Fruit fly (Drosophila melanogaster) whole organism, embryonic: ENCODE data around the gene Pgant8.

ENCODE experiments used
- ATbp ChIP-seq: fragments of 200-800 bp; sonication (Bioruptor generic); optimal IDR thresholded peaks from 2 replicates; lab custom pipeline; 2017; ENCODE audit warnings: missing biosample characterization, mild to moderate bottlenecking, missing genetic modification characterization, missing genetic modification reagents
- Atf3 ChIP-seq: fragments of 200-800 bp; sonication (Bioruptor generic); optimal IDR thresholded peaks from 3 replicates; lab custom pipeline; 2016; ENCODE audit warnings: missing biosample characterization, missing genetic modification characterization
- Atf6 ChIP-seq: fragments of 200-800 bp; sonication (Bioruptor generic); IDR thresholded peaks from 2 replicates; pipeline ENCODE4 v1.3.6; 2022; ENCODE audit warnings: missing biosample characterization, missing genetic modification characterization
- CG10209 ChIP-seq: fragments of 200-800 bp; sonication (Bioruptor generic); optimal IDR thresholded peaks from 3 replicates; lab custom pipeline; 2017; ENCODE audit warnings: missing biosample characterization, mild to moderate bottlenecking, missing genetic modification characterization, missing genetic modification reagents
- CG13775 ChIP-seq: fragments of 200-800 bp; sonication (Bioruptor generic); optimal IDR thresholded peaks from 3 replicates; lab custom pipeline; 2017; ENCODE audit warnings: missing biosample characterization, mild to moderate bottlenecking, missing genetic modification characterization
- CG14014 ChIP-seq: fragments of 200-800 bp; sonication (Bioruptor generic); IDR thresholded peaks from 2 replicates; pipeline ENCODE4 v1.3.6; 2022; ENCODE audit warnings: missing biosample characterization, missing genetic modification characterization
- CG15479 ChIP-seq: fragments of 200-800 bp; sonication (Bioruptor generic); optimal IDR thresholded peaks from 3 replicates; lab custom pipeline; 2019; ENCODE audit warnings: missing biosample characterization, mild to moderate bottlenecking, missing genetic modification characterization, moderate library complexity
- CG17829 ChIP-seq: fragments of 200-800 bp; optimal IDR thresholded peaks from 2 replicates; lab custom pipeline; 2019; ENCODE audit warnings: missing biosample characterization, mild to moderate bottlenecking, missing genetic modification characterization, moderate library complexity
- CG18619 ChIP-seq: fragments of 200-800 bp; sonication (Bioruptor generic); optimal IDR thresholded peaks from 3 replicates; lab custom pipeline; 2017; ENCODE audit warnings: missing biosample characterization, mild to moderate bottlenecking, missing genetic modification characterization
- CG18764 ChIP-seq: fragments of 200-800 bp; sonication (Bioruptor generic); optimal IDR thresholded peaks from 3 replicates; lab custom pipeline; 2016; ENCODE audit warnings: missing biosample characterization, missing genetic modification characterization
- CG4404 ChIP-seq: fragments of 200-800 bp; sonication (Bioruptor generic); IDR thresholded peaks from 2 replicates; pipeline ENCODE4 v1.3.6; 2022; ENCODE audit warnings: missing biosample characterization, missing genetic modification characterization
- CG4854 ChIP-seq: fragments of 200-800 bp; sonication (Bioruptor generic); optimal IDR thresholded peaks from 2 replicates; lab custom pipeline; 2016; ENCODE audit warnings: missing biosample characterization, missing genetic modification characterization, inconsistent platforms
- CG6175 ChIP-seq: fragments of 200-800 bp; sonication (Bioruptor generic); IDR thresholded peaks from 3 replicates; pipeline ENCODE4 v1.3.6; 2022; ENCODE audit warnings: missing biosample characterization, missing genetic modification characterization
- CG6689 ChIP-seq: fragments of 200-800 bp; sonication (Bioruptor generic); IDR thresholded peaks from 2 replicates; pipeline ENCODE4 v1.3.6; 2022; ENCODE audit warnings: missing biosample characterization, missing genetic modification characterization
- CG6791 ChIP-seq: fragments of 200-800 bp; sonication (Bioruptor generic); IDR thresholded peaks from 3 replicates; pipeline ENCODE4 v1.3.6; 2022; ENCODE audit warnings: missing biosample characterization, missing genetic modification characterization; ENCODE audit not compliant: partially characterized antibody
- CG7357 ChIP-seq: fragments of 200-800 bp; sonication (Bioruptor generic); IDR thresholded peaks from 3 replicates; pipeline ENCODE4 v1.3.6; 2022; ENCODE audit warnings: missing biosample characterization, missing genetic modification characterization
- CG8388 ChIP-seq: fragments of 200-800 bp; sonication (Bioruptor generic); optimal IDR thresholded peaks from 2 replicates; lab custom pipeline; 2019; ENCODE audit warnings: missing biosample characterization, mild to moderate bottlenecking, missing genetic modification characterization, moderate library complexity
- CG9932 ChIP-seq: fragments of 200-800 bp; sonication (Bioruptor generic); IDR thresholded peaks from 2 replicates; pipeline ENCODE4 v1.3.6; 2022; ENCODE audit warnings: missing biosample characterization, missing genetic modification characterization
- CrebB ChIP-seq: fragments of 200-800 bp; sonication (Bioruptor generic); optimal IDR thresholded peaks from 3 replicates; lab custom pipeline; 2018; ENCODE audit warnings: missing biosample characterization, mild to moderate bottlenecking, missing genetic modification characterization
- Dbx ChIP-seq: fragments of 200-800 bp; sonication (Bioruptor generic); IDR thresholded peaks from 3 replicates; pipeline ENCODE4 v1.3.6; 2022; ENCODE audit warnings: missing biosample characterization, missing genetic modification characterization
- E2f2 ChIP-seq: fragments of 200-800 bp; sonication (Bioruptor generic); IDR thresholded peaks from 2 replicates; pipeline ENCODE4 v1.3.6; 2022; ENCODE audit warnings: missing biosample characterization, missing genetic modification characterization
- Eip74EF ChIP-seq, 2 experiments: fragments of 200-800 bp in 1 of 2; fragments of >200 bp in 1 of 2; sonication (Bioruptor generic) in 1 of 2; optimal IDR thresholded peaks; 2 replicates each; lab custom pipeline; 2017 to 2019; ENCODE audit warnings: missing biosample characterization in 2 of 2, missing genetic modification characterization in 2 of 2, mild to moderate bottlenecking in 1 of 2, moderate library complexity in 1 of 2
- HLH4C ChIP-seq: fragments of 200-800 bp; sonication (Bioruptor generic); IDR thresholded peaks from 3 replicates; pipeline ENCODE4 v1.3.6; 2022; ENCODE audit warnings: missing biosample characterization, missing genetic modification characterization; ENCODE audit not compliant: partially characterized antibody
- HLH54F ChIP-seq: fragments of 200-800 bp; sonication (Bioruptor generic); optimal IDR thresholded peaks from 3 replicates; lab custom pipeline; 2016; ENCODE audit warnings: missing biosample characterization, missing genetic modification characterization
- HmgD ChIP-seq: fragments of 200-800 bp; sonication (Bioruptor generic); optimal IDR thresholded peaks from 3 replicates; lab custom pipeline; 2016; ENCODE audit warnings: missing biosample characterization, missing genetic modification characterization
- HmgZ ChIP-seq: fragments of 200-800 bp; sonication (Bioruptor generic); optimal IDR thresholded peaks from 2 replicates; lab custom pipeline; 2018; ENCODE audit warnings: missing biosample characterization, mild to moderate bottlenecking, missing genetic modification characterization
- Poxn ChIP-seq: fragments of 200-800 bp; sonication (Bioruptor generic); IDR thresholded peaks from 2 replicates; pipeline ENCODE4 v1.3.6; 2022; ENCODE audit warnings: missing biosample characterization, missing genetic modification characterization
- Stat92E ChIP-seq, 3 experiments: fragments of >200 bp in 2 of 3; fragments of 200-800 bp in 1 of 3; sonication (Bioruptor generic) in 1 of 3; optimal IDR thresholded peaks; 2 replicates each; lab custom pipeline; 2017 to 2019; ENCODE audit warnings: missing biosample characterization in 3 of 3, missing genetic modification characterization in 3 of 3, mild to moderate bottlenecking in 1 of 3, moderate library complexity in 1 of 3
- Vsx1 ChIP-seq: fragments of 200-800 bp; sonication (Bioruptor generic); optimal IDR thresholded peaks from 2 replicates; lab custom pipeline; 2017; ENCODE audit warnings: missing biosample characterization, mild to moderate bottlenecking, missing genetic modification characterization, missing genetic modification reagents
- ac ChIP-seq: fragments of 200-800 bp; sonication (Bioruptor generic); optimal IDR thresholded peaks from 3 replicates; lab custom pipeline; 2017; ENCODE audit warnings: missing biosample characterization, mild to moderate bottlenecking, missing genetic modification characterization
- az2 ChIP-seq: fragments of 200-800 bp; sonication (Bioruptor generic); optimal IDR thresholded peaks from 3 replicates; lab custom pipeline; 2016; ENCODE audit warnings: missing biosample characterization, missing genetic modification characterization
- br ChIP-seq: fragments of >200 bp; optimal IDR thresholded peaks from 2 replicates; lab custom pipeline; 2017
- bsh ChIP-seq, 2 experiments: fragments of 200-800 bp; sonication (Bioruptor generic); optimal IDR thresholded peaks; 2 replicates each; lab custom pipeline; 2017 to 2018; ENCODE audit warnings: mild to moderate bottlenecking in 2 of 2, missing biosample characterization in 2 of 2, missing genetic modification characterization in 2 of 2, moderate library complexity in 1 of 2
- da ChIP-seq: fragments of 200-800 bp; sonication (Bioruptor generic); optimal IDR thresholded peaks from 2 replicates; lab custom pipeline; 2016; ENCODE audit warnings: missing biosample characterization, missing genetic modification characterization
- dm ChIP-seq: fragments of 200-800 bp; sonication (Bioruptor generic); optimal IDR thresholded peaks from 3 replicates; lab custom pipeline; 2016; ENCODE audit warnings: missing biosample characterization, missing genetic modification characterization
- dmrt99B ChIP-seq: fragments of 200-800 bp; sonication (Bioruptor generic); optimal IDR thresholded peaks from 2 replicates; lab custom pipeline; 2018; ENCODE audit warnings: missing biosample characterization, mild to moderate bottlenecking, missing genetic modification characterization, moderate library complexity
- dpn ChIP-seq, 2 experiments: fragments of 200-800 bp; sonication (Bioruptor generic); optimal IDR thresholded peaks; 3 replicates each; lab custom pipeline; 2016; ENCODE audit warnings: missing biosample characterization in 2 of 2, missing genetic modification characterization in 2 of 2
- gcm ChIP-seq: fragments of 200-800 bp; sonication (Bioruptor generic); optimal IDR thresholded peaks from 2 replicates; lab custom pipeline; 2019; ENCODE audit warnings: missing biosample characterization, mild to moderate bottlenecking, missing genetic modification characterization, moderate library complexity
- gfzf ChIP-seq: fragments of 200-800 bp; sonication (Bioruptor generic); optimal IDR thresholded peaks from 2 replicates; lab custom pipeline; 2016; ENCODE audit warnings: missing biosample characterization, mild to moderate bottlenecking, missing genetic modification characterization, moderate library complexity
- hb ChIP-seq: fragments of 200-800 bp; sonication (Bioruptor generic); IDR thresholded peaks from 3 replicates; pipeline ENCODE4 v1.3.6; 2022; ENCODE audit warnings: missing biosample characterization, missing genetic modification characterization; ENCODE audit not compliant: partially characterized antibody
- hth ChIP-seq: fragments of >200 bp; optimal IDR thresholded peaks from 2 replicates; lab custom pipeline; 2017; ENCODE audit warnings: inconsistent platforms
- ken ChIP-seq: fragments of 200-800 bp; sonication (Bioruptor generic); IDR thresholded peaks from 3 replicates; pipeline ENCODE4 v1.3.6; 2022; ENCODE audit warnings: missing biosample characterization, missing genetic modification characterization
- lmd ChIP-seq: fragments of 200-800 bp; sonication (Bioruptor generic); IDR thresholded peaks from 2 replicates; pipeline ENCODE4 v1.3.6; 2022; ENCODE audit warnings: missing biosample characterization, missing genetic modification characterization
- nom ChIP-seq: fragments of 200-800 bp; sonication (Bioruptor generic); optimal IDR thresholded peaks from 2 replicates; lab custom pipeline; 2017; ENCODE audit warnings: missing biosample characterization, missing genetic modification characterization, mild to moderate bottlenecking, moderate library complexity, missing genetic modification reagents
- repo ChIP-seq: fragments of 200-800 bp; sonication (Bioruptor generic); optimal IDR thresholded peaks from 2 replicates; lab custom pipeline; 2016; ENCODE audit warnings: missing biosample characterization, missing genetic modification characterization
- run ChIP-seq: fragments of 200-800 bp; sonication (Bioruptor generic); optimal IDR thresholded peaks from 3 replicates; lab custom pipeline; 2018; ENCODE audit warnings: missing biosample characterization, mild to moderate bottlenecking, missing genetic modification characterization
- so ChIP-seq: fragments of 200-800 bp; sonication (Bioruptor generic); IDR thresholded peaks from 3 replicates; pipeline ENCODE4 v1.3.6; 2022; ENCODE audit warnings: missing biosample characterization, missing genetic modification characterization
- tap ChIP-seq: fragments of 200-800 bp; optimal IDR thresholded peaks from 3 replicates; lab custom pipeline; 2019; ENCODE audit warnings: missing biosample characterization, mild to moderate bottlenecking, missing genetic modification characterization, moderate library complexity
- tin ChIP-seq: fragments of 200-800 bp; sonication (Bioruptor generic); optimal IDR thresholded peaks from 3 replicates; lab custom pipeline; 2016; ENCODE audit warnings: missing biosample characterization, missing genetic modification characterization

Gene Pgant8

dm6 chr3L:15690711-15691591 is 7.3 kb downstream of the Pgant8 start (continued):
- TF ChIP-seq Vsx1 (GFP tag; lab: Kevin White, UChicago) (peak; percentile 28), Atf6 (GFP tag; lab: Robert Waterston, UW) (no peak), CG8388 (GFP tag; lab: Kevin White, UChicago) (peak; percentile 59), gcm (GFP tag; lab: Kevin White, UChicago) (peak; percentile 10), HLH4C (GFP tag; lab: Robert Waterston, UW) (no peak), dm (GFP tag; lab: Kevin White, UChicago) (no peak), hb (no peak), az2 (GFP tag; lab: Kevin White, UChicago) (no peak), CrebB (tag; lab: Kevin White, UChicago) (no peak), run (no peak), bsh (GFP tag; optimal IDR thresholded peaks at IDR 0.05; lab: Kevin White, UChicago) (peak in 1 of 2 experiments; percentile 55), nom (GFP tag; lab: Kevin White, UChicago) (no peak), CG18764 (GFP tag; lab: Kevin White, UChicago) (peak; percentile 37), gfzf (GFP tag; lab: Kevin White, UChicago) (no peak), CG6175 (GFP tag; lab: Robert Waterston, UW) (no peak), tap (tag; lab: Kevin White, UChicago) (peak; percentile 73), Eip74EF (GFP tag; optimal IDR thresholded peaks at IDR 0.05; lab: Kevin White, UChicago) (no peak), CG7357 (GFP tag; lab: Robert Waterston, UW) (no peak), repo (GFP tag; lab: Kevin White, UChicago) (peak; percentile 3), ken (GFP tag; lab: Robert Waterston, UW) (0 out of 3 replicates have a peak, but pooled peaks have one; percentile 7), so (GFP tag; lab: Robert Waterston, UW) (peak; percentile 28; the same call in 1 of the 3 replicates), Stat92E (GFP tag; optimal IDR thresholded peaks at IDR 0.05; lab: Kevin White, UChicago) (no peak), dmrt99B (tag; lab: Kevin White, UChicago) (peak; percentile 61), CG15479 (GFP tag; lab: Kevin White, UChicago) (peak; percentile 52), Poxn (GFP tag; lab: Robert Waterston, UW) (no peak), CG18619 (GFP tag; lab: Kevin White, UChicago) (no peak), dpn (GFP tag; optimal IDR thresholded peaks at IDR 0.05; lab: Kevin White, UChicago) (no peak), CG14014 (GFP tag; lab: Robert Waterston, UW) (peak; percentile 44; the same call in 1 of the 2 replicates), tin (peak; percentile 46), ac (no peak), ATbp (GFP tag; lab: Kevin White, UChicago) (peak; percentile 56), CG6689 (0 out of 2 replicates have a peak, but pooled peaks have one; percentile 10), CG9932 (GFP tag; lab: Robert Waterston, UW) (peak; percentile 54), HmgD (GFP tag; lab: Kevin White, UChicago) (no peak), Dbx (GFP tag; lab: Robert Waterston, UW) (no peak), HLH54F (GFP tag; lab: Kevin White, UChicago) (no peak), br (no peak), CG4404 (GFP tag; lab: Robert Waterston, UW) (no peak), HmgZ (tag; lab: Kevin White, UChicago) (no peak), CG13775 (GFP tag; lab: Kevin White, UChicago) (no peak), lmd (GFP tag; lab: Robert Waterston, UW) (no peak), CG17829 (tag; lab: Kevin White, UChicago) (peak; percentile 72), CG10209 (GFP tag; lab: Kevin White, UChicago) (no peak), hth (lab: Kevin White, UChicago) (no peak), da (GFP tag; lab: Kevin White, UChicago) (no peak), Atf3 (GFP tag; lab: Kevin White, UChicago) (no peak), E2f2 (GFP tag; lab: Robert Waterston, UW) (no peak), CG4854 (GFP tag; lab: Kevin White, UChicago) (no peak), CG6791 (GFP tag; lab: Robert Waterston, UW) (no peak)
